Fruit fly (Drosophila melanogaster): ENCODE results near the gene CG31141.

DNA sequence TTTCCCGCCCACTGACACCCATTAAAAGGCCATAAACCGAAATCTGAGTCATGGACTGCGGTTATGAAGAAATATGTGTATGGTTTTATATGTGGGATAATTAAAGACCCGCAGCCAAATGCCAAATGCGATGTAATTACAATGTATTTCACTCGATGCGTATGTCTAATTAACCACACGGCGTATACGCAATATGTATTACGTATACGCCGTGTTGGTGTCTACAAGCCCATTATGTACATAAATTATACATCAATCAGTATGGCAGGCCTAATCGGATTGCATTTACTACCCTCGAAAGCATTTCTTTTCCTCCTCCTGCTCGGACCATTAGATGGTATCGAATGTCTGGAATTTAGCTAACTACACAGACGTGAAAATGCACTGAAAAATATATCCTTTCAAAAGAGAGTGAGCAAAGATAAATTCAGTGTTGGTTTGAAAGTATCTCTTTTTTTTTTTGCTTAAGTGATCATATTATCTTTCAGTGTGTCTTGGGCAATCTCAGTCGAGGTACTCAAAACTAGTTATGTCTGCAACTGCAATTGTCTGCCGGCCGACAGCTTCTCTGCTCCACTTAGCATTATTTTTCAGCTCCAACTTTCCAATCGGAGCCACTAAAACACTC lies 12.7 kb upstream of the CG31141 start:
- no peak for TF ChIP-seq lola (GFP tag; optimal IDR thresholded peaks at IDR 0.05)
- TF ChIP-seq pan (optimal IDR thresholded peaks at IDR 0.05), result no peak
- TF ChIP-seq Rel (GFP tag; optimal IDR thresholded peaks at IDR 0.05), result no peak
- no peak for TF ChIP-seq Rel (tag; optimal IDR thresholded peaks at IDR 0.05)
- TF ChIP-seq N (GFP tag; optimal IDR thresholded peaks at IDR 0.05), result no peak
- no peak for TF ChIP-seq tai (GFP tag; optimal IDR thresholded peaks at IDR 0.05)
- no peak for TF ChIP-seq h (GFP tag; optimal IDR thresholded peaks at IDR 0.05)
- no peak for TF ChIP-seq Jra (GFP tag; optimal IDR thresholded peaks at IDR 0.05)

All from whole organism, wandering third instar larva.